Worm (Caenorhabditis elegans): ENCODE measurements around the gene R09H10.6.

Gene R09H10.6

ce11 chrIV:10570065-10570464, 38.3 kb upstream of the R09H10.6 start:
- no peak for TF ChIP-seq ham-2 (GFP tag; optimal IDR thresholded peaks at IDR 0.05)
- no peak for TF ChIP-seq cnd-1 (tag; optimal IDR thresholded peaks at IDR 0.05)
- TF ChIP-seq zip-8 (tag; optimal IDR thresholded peaks at IDR 0.05), result peak; percentile 37
- TF ChIP-seq nhr-12 (tag; optimal IDR thresholded peaks at IDR 0.05), result no peak
- TF ChIP-seq mls-2 (tag; optimal IDR thresholded peaks at IDR 0.05), result no peak
- no peak for TF ChIP-seq unc-39 (tag; optimal IDR thresholded peaks at IDR 0.05)
- TF ChIP-seq sem-2 (GFP tag; optimal IDR thresholded peaks at IDR 0.05), result no peak
- no peak for TF ChIP-seq mab-5 (tag; optimal IDR thresholded peaks at IDR 0.05)
- no peak for TF ChIP-seq unc-120 (tag; optimal IDR thresholded peaks at IDR 0.05; ENCODE audit: poor library complexity, severe bottlenecking)
- TF ChIP-seq nhr-2 (tag; optimal IDR thresholded peaks at IDR 0.05), result no peak
- TF ChIP-seq nhr-76 (tag; optimal IDR thresholded peaks at IDR 0.05), result no peak
- TF ChIP-seq mep-1 (tag; optimal IDR thresholded peaks at IDR 0.05), result no peak
- peak; percentile 41 for TF ChIP-seq elt-3 (tag; optimal IDR thresholded peaks at IDR 0.05)
- no peak for TF ChIP-seq unc-62 (GFP tag; optimal IDR thresholded peaks at IDR 0.05)
- TF ChIP-seq sptf-1 (tag; optimal IDR thresholded peaks at IDR 0.05), result no peak
- TF ChIP-seq blmp-1 (tag; optimal IDR thresholded peaks at IDR 0.05), result peak; percentile 4
- no peak for TF ChIP-seq ces-1 (GFP tag; optimal IDR thresholded peaks at IDR 0.05)

DNA sequence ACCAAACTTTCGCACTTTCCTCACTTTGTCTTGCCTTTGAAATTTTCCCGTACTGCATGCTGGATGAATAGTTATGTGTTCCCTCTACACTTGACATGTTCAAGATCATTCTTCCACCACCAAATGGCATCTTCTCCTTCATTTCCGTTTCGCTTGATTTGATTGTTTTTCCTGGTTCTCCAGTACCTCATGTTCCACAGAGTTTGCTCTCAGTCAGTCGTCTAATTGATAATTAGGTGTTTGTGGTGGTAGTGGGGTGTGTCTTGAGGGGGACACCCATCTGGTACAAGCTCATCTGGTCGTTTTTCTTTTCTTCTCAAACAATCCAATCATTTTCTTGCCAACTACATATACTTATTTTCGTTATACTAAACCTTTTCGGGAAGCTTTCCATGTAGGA, 37.4 kb upstream of the R09H10.6 start:
- TF ChIP-seq drap-1 (GFP tag; optimal IDR thresholded peaks at IDR 0.05), result no peak
- TF ChIP-seq unc-62 (GFP tag; optimal IDR thresholded peaks at IDR 0.05), result no peak
- TF ChIP-seq ces-1 (GFP tag; optimal IDR thresholded peaks at IDR 0.05), result peak; percentile 94

DNA sequence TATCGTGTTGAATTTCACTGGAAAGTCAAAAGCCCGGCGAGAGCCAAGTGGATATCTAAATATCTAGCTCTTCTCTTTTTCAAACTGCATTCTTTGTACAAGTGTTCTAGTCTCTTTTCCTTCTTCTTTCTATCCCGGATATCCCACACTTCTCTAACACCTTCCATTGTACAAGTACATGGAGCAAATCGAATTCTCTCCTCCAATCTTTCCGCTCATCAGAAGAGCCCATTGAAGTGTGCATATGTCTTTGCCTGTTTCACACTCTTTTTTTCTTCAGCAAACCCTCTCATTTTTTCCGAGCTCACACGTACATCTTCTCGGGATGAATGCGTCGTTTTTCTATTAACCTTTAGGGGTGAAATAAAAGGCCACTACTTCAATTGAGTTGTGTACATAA, 34.9 kb upstream of the R09H10.6 start:
- peak; percentile 72 for TF ChIP-seq ces-1 (GFP tag; optimal IDR thresholded peaks at IDR 0.05)
- TF ChIP-seq sptf-1 (tag; optimal IDR thresholded peaks at IDR 0.05), result no peak

DNA sequence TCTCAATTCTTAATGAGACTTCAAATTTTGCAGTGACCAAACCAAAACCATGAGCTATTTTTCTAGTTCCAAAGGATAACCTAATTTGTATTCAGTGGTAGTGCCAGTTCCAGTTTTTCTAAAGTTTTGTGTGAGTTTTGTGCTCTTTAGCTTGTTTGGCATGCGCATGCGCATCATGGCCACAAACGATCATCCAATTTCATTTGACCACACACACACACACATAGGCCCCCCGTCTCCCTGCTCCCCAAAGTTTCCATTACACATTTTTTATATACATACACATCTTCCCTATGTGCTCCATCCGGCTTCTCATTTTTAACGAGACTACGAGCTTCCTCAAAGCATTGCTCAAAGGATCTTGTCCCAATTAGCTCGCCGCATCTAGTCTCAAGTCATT, 33.9 kb upstream of the R09H10.6 start:
- no peak for TF ChIP-seq unc-120 (tag; optimal IDR thresholded peaks at IDR 0.05; ENCODE audit: poor library complexity, severe bottlenecking)
- peak; percentile 35 for TF ChIP-seq ces-1 (GFP tag; optimal IDR thresholded peaks at IDR 0.05)

- TF ChIP-seq snpc-4 (tag; optimal IDR thresholded peaks at IDR 0.05), result no peak
- no peak for TF ChIP-seq unc-62 (GFP tag; optimal IDR thresholded peaks at IDR 0.05)
- TF ChIP-seq ceh-43 (GFP tag; optimal IDR thresholded peaks at IDR 0.05), result no peak
Measured at ce11 chrIV:10576050-10576449, 32.3 kb upstream of the R09H10.6 start, which contains the start of gene efn-2. TSS of gene efn-2 (plus strand) at chrIV:10576350.

ce11 chrIV:10576624-10577023, 31.8 kb upstream of the R09H10.6 start:
- TF ChIP-seq elt-1 (tag; optimal IDR thresholded peaks at IDR 0.05; ENCODE audit: borderline replicate concordance, insufficient read depth) (peak; percentile 27), elt-3 (tag; optimal IDR thresholded peaks at IDR 0.05) (peak; percentile 31), ham-2 (GFP tag; optimal IDR thresholded peaks at IDR 0.05) (peak; percentile 72), lin-32 (GFP tag; optimal IDR thresholded peaks at IDR 0.05) (no peak)

DNA sequence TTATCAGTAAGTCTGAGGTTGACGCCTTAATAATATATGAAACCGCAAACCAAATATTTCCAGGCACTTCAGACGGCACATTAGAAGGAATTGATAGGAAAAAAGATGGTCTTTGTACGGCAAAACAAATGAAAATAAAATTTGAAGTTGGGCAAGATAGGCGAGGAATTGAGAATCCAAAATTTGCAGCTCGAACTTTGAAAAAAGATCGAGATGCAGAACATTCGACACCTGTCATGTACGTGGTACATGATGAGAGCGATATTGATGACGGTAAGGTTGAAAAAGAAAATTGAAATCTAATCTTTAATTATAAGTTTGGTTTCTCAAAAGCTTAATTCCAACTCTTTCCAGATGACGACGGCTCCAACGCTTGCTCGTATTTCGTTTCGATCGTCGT, 30.8 kb upstream of the R09H10.6 start:
- TF ChIP-seq snpc-4 (tag; optimal IDR thresholded peaks at IDR 0.05) (no peak), sptf-1 (tag; optimal IDR thresholded peaks at IDR 0.05) (no peak), sem-2 (GFP tag; optimal IDR thresholded peaks at IDR 0.05) (no peak), hlh-1 (tag; optimal IDR thresholded peaks at IDR 0.05) (no peak), flh-1 (GFP tag; optimal IDR thresholded peaks at IDR 0.05) (no peak), lin-13 (tag; optimal IDR thresholded peaks at IDR 0.05) (no peak), unc-39 (tag; optimal IDR thresholded peaks at IDR 0.05) (no peak), cnd-1 (tag; optimal IDR thresholded peaks at IDR 0.05) (no peak), ces-1 (GFP tag; optimal IDR thresholded peaks at IDR 0.05) (no peak), zip-8 (tag; optimal IDR thresholded peaks at IDR 0.05) (no peak), lsy-2 (tag; optimal IDR thresholded peaks at IDR 0.05) (no peak), mep-1 (tag; optimal IDR thresholded peaks at IDR 0.05) (no peak)

DNA sequence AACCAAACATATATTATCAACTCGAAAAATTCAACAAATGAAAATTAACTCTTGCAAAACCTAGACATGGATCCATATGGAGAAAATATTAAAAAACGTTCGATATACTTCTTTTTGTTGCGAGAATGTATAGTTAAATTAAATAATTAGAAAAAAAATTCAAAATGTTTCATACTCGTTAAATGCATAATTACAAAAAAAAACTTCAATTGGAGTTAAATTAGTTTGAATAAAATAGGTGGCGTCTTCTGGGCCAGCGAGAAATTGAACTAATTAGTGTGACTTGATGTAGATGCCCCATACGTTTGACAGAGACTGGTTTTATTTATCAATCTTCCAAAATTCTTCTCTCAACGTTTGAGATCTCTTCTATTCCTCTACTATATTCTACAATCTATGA, 30.0 kb upstream of the R09H10.6 start, which contains the start of gene lgc-43:
lgc-43 (plus strand) TSS at position 301 of the 400 bp plus-strand sequence.
- TF ChIP-seq blmp-1 (tag; optimal IDR thresholded peaks at IDR 0.05), result no peak
- TF ChIP-seq unc-39 (tag; optimal IDR thresholded peaks at IDR 0.05), result no peak
- peak; percentile 5 for TF ChIP-seq ces-1 (GFP tag; optimal IDR thresholded peaks at IDR 0.05)
- TF ChIP-seq nhr-76 (tag; optimal IDR thresholded peaks at IDR 0.05), result no peak
- no peak for TF ChIP-seq lin-13 (tag; optimal IDR thresholded peaks at IDR 0.05)
- no peak for TF ChIP-seq elt-1 (tag; optimal IDR thresholded peaks at IDR 0.05; ENCODE audit: borderline replicate concordance, insufficient read depth)
- no peak for TF ChIP-seq elt-3 (tag; optimal IDR thresholded peaks at IDR 0.05)

All from whole organism, mixed stage, embryonic.